Worm (Caenorhabditis elegans): Measurements from ENCODE around the gene Y49E10.25.
A peak's percentile ranks its signal among the peaks of the same experiment; 100 is the strongest.

Gene Y49E10.25

ce11 chrIII:12491984-12492383 lies at the start of gene Y49E10.25:
Gene Y49E10.25, minus strand, starts transcription at chrIII:12492084.
- TF ChIP-seq W03F9.2 (tag; optimal IDR thresholded peaks at IDR 0.05) (no peak), dao-5 (tag; optimal IDR thresholded peaks at IDR 0.05) (no peak), him-1 (tag; optimal IDR thresholded peaks at IDR 0.05) (no peak)

- TF ChIP-seq dao-5 (tag; optimal IDR thresholded peaks at IDR 0.05) (no peak), W03F9.2 (tag; optimal IDR thresholded peaks at IDR 0.05) (no peak), him-1 (tag; optimal IDR thresholded peaks at IDR 0.05) (no peak)
Measured at ce11 chrIII:12540411-12540810, 48.5 kb upstream of the Y49E10.25 start.

DNA sequence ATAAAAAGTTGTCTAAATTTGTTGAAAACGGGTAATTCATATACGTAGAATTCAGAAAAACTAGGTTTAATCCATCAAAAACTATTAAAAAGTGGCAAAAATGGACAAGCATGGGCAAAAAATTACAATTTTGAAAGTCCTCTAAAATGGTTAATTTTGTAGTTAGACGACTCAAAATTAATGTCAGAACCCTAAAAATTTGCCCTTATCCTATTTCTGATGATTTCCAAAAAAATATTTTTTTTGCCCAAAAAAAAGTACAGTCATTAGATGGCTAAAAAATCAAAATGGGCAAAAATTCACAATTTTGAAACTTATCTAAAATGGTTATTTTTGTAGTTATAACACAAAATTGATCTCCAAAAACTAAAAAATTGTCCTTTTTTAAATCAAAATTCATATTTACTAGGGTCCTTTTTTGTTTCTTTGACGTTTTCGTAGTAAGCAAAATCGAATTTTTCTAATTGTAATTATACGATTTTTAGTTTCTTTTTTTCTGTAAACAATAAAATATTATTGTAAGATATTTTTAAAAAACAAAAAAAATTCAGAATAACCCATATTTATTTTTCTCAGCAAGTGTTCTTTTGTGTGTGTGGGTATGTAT lies 45.5 kb upstream of the Y49E10.25 start:
- TF ChIP-seq dao-5 (tag; optimal IDR thresholded peaks at IDR 0.05) (no peak), him-1 (tag; optimal IDR thresholded peaks at IDR 0.05) (no peak), W03F9.2 (tag; optimal IDR thresholded peaks at IDR 0.05) (no peak)

- TF ChIP-seq him-1 (tag; optimal IDR thresholded peaks at IDR 0.05) (no peak), W03F9.2 (tag; optimal IDR thresholded peaks at IDR 0.05) (no peak), dao-5 (tag; optimal IDR thresholded peaks at IDR 0.05) (no peak)
Measured at ce11 chrIII:12533900-12534299, 42.0 kb upstream of the Y49E10.25 start.

- TF ChIP-seq W03F9.2 (tag; optimal IDR thresholded peaks at IDR 0.05), result no peak
- TF ChIP-seq dao-5 (tag; optimal IDR thresholded peaks at IDR 0.05), result no peak
- no peak for TF ChIP-seq him-1 (tag; optimal IDR thresholded peaks at IDR 0.05)
Measured at ce11 chrIII:12528029-12528428, 36.1 kb upstream of the Y49E10.25 start.

DNA sequence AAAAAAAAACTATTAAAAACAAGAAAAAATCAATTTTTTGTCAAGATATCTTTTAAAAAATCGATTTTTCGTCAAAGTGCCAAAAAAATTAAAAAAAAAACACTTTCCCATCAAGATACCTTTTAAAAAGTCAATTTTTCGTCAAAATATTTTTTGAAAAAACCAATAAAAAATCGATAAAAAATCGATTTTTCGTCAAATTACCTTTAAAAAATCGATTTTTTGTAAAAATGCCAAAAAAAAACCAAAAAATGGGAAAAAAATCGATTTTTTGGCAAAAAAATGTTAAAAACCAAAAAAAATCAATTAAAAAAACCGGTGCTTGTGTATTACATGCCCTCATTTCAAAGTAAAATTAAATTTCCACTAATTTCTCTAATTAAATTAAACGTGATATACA lies 25.8 kb upstream of the Y49E10.25 start:
- TF ChIP-seq W03F9.2 (tag; optimal IDR thresholded peaks at IDR 0.05), result no peak
- TF ChIP-seq dao-5 (tag; optimal IDR thresholded peaks at IDR 0.05), result no peak
- no peak for TF ChIP-seq him-1 (tag; optimal IDR thresholded peaks at IDR 0.05)

DNA sequence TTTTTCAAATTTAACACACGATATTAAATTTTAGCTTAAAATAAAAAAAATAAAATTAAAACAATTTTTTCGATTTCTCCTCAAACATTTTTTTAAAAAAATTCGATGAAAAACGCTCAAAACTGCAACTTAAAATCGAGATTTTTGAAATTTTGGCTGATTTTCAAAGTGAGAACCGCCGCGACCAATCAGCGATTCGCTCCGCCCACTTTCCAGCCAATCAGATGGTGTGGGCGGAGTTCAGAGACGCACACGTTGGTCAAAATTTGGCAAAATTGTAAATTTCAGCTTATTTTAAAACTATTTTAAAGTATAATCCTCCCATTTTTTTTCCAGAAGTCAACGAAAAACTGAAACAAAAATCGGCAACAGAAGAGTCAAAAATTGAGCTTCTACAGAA lies 18.6 kb upstream of the Y49E10.25 start:
- TF ChIP-seq him-1 (tag; optimal IDR thresholded peaks at IDR 0.05), result no peak
- TF ChIP-seq dao-5 (tag; optimal IDR thresholded peaks at IDR 0.05), result no peak
- TF ChIP-seq W03F9.2 (tag; optimal IDR thresholded peaks at IDR 0.05), result no peak

DNA sequence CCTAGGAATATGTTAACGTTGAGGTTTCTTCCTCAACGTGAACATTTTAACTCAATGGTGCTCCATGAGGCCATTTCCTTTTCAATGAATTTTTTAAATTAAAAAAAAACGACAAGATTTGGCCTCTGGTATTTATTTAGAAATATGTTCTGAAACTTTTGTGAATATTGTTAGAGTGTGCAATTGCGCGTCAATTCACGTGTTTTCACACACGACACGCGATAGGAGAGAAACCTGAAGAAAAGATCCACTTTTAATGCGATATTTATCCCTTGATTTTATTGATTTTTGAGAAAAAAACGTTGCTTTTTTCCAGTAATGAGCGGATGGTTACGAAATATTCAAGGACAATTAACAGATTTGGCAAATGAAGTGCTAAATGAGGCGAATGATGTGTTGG lies 7.4 kb upstream of the Y49E10.25 start, which contains the start of gene sql-1:
sql-1 (plus strand) TSS at position 313 of the 400 bp plus-strand sequence.
- TF ChIP-seq him-1 (tag; optimal IDR thresholded peaks at IDR 0.05) (no peak), dao-5 (tag; optimal IDR thresholded peaks at IDR 0.05) (no peak), W03F9.2 (tag; optimal IDR thresholded peaks at IDR 0.05) (peak; percentile 9)

DNA sequence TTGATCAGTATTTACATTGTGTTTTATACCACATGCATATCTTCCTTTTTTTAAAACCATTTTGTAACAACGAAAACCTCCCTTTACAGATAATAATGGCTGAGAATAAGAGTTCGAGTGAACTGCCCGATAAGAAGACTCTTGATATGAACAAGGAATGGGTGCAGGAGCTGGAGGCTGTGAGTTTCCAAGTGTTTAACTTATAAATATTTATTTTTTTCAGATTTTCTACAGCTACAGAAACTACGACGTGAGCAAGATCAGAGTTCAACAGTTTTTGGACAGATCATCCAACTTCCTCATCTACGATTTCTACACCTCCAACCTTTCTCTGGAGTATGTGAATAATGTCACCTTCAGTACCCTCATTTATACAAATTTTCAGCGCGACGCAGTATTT lies 4.6 kb upstream of the Y49E10.25 start, which contains the start of gene herd-1:
herd-1 (plus strand) TSS at position 90 of the 400 bp plus-strand sequence.
- TF ChIP-seq him-1 (tag; optimal IDR thresholded peaks at IDR 0.05) (no peak), dao-5 (tag; optimal IDR thresholded peaks at IDR 0.05) (no peak), W03F9.2 (tag; optimal IDR thresholded peaks at IDR 0.05) (no peak)

- TF ChIP-seq him-1 (tag; optimal IDR thresholded peaks at IDR 0.05) (no peak), dao-5 (tag; optimal IDR thresholded peaks at IDR 0.05) (no peak), W03F9.2 (tag; optimal IDR thresholded peaks at IDR 0.05) (peak; percentile 9)
Measured at ce11 chrIII:12495594-12496096, 3.8 kb upstream of the Y49E10.25 start, which contains the start of the genes Y111B2A.1 and Y111B2A.2. Gene Y111B2A.1, minus strand, starts transcription at chrIII:12495644. Gene Y111B2A.2, plus strand, starts transcription at chrIII:12496086.

- TF ChIP-seq him-1 (tag; optimal IDR thresholded peaks at IDR 0.05) (no peak), W03F9.2 (tag; optimal IDR thresholded peaks at IDR 0.05) (no peak), dao-5 (tag; optimal IDR thresholded peaks at IDR 0.05) (no peak)
Measured at ce11 chrIII:12484432-12484831, 7.5 kb downstream of the Y49E10.25 start, which contains the start of gene arrd-16. Gene arrd-16, plus strand, starts transcription at chrIII:12484732.

DNA sequence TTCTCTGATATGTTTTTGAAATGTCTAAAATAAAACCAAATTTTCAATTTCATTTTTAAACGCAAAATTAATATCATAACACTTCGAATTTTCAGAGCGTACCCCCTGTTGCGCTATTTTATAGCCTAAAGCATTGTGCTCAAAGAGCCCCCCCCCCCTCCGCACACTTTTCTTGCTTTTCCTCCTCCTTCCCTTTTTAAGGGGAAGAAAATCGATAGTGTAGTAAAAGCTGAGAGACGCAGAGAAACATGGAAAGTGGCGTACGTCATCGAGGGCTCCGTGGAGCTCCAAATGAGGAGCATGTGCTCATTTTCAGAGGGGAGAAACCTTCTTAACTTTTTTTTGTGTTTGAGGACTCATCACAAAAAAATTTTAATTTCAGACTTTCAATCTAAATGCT lies 19.4 kb downstream of the Y49E10.25 start, which contains the start of gene cccp-1:
cccp-1 (plus strand) TSS at position 377 of the 400 bp plus-strand sequence.
- peak; percentile 49 for TF ChIP-seq him-1 (tag; optimal IDR thresholded peaks at IDR 0.05)
- TF ChIP-seq dao-5 (tag; optimal IDR thresholded peaks at IDR 0.05), result no peak
- no peak for TF ChIP-seq W03F9.2 (tag; optimal IDR thresholded peaks at IDR 0.05)

DNA sequence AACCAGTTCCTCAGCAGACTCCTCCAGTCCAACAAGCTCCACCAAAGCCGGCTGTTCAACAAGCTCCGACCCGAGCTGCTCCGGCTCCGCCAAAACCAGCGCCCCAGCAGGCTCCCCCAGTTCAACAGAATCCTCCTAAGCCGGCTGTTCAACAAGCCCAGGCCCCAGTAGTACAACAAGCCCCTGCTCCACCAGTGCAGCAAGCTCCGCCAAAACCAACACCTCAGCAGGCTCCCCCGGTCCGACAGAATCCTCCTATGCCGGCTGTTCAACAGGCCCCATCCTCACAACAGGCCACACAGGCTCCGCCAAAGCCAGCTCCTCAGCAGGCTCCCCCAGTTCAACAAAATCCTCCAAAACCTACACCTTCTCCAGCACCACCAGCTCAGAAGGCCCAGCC lies 21.3 kb downstream of the Y49E10.25 start:
- TF ChIP-seq W03F9.2 (tag; optimal IDR thresholded peaks at IDR 0.05) (no peak), him-1 (tag; optimal IDR thresholded peaks at IDR 0.05) (no peak), dao-5 (tag; optimal IDR thresholded peaks at IDR 0.05) (no peak)

DNA sequence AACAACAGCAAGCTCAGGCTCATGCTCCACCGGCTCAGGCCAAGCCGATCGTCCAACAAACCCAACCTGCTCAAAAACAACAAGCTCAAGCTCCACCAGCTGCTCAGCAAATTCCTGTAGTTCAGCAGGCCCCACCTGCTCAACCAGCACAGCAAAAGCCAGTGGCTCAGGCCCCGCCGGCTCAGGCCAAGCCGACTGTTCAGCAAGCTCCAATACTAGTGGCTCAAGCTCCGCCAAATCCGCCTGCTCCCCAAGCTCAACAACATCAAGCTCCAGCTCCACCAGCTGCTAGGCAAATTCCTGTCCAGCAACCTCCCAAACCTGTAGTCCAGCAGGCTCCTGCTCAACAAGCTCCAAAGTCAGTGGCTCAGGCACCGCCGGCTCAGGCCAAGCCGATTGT lies 22.1 kb downstream of the Y49E10.25 start:
- no peak for TF ChIP-seq him-1 (tag; optimal IDR thresholded peaks at IDR 0.05)
- TF ChIP-seq W03F9.2 (tag; optimal IDR thresholded peaks at IDR 0.05), result no peak
- no peak for TF ChIP-seq dao-5 (tag; optimal IDR thresholded peaks at IDR 0.05)

All from whole organism, L4/young adult.